Worm (Caenorhabditis elegans): ENCODE measurements around the gene T01H3.5.
A peak's percentile ranks its signal among the peaks of the same experiment; 100 is the strongest.

The T01H3.5 gene

ce11 chrII:7838661-7839060 lies 40.8 kb upstream of the T01H3.5 start (continued):
- no peak for TF ChIP-seq unc-30 (tag; optimal IDR thresholded peaks at IDR 0.05)
- TF ChIP-seq elt-3 (tag; optimal IDR thresholded peaks at IDR 0.05): no peak
- peak; percentile 3 for TF ChIP-seq swsn-7 (tag; optimal IDR thresholded peaks at IDR 0.05)
- peak in 1 of 3 experiments; percentile 28 for TF ChIP-seq ceh-82 (tag; optimal IDR thresholded peaks at IDR 0.05)
- peak; percentile 83 for TF ChIP-seq lin-14 (GFP tag; optimal IDR thresholded peaks at IDR 0.05)
- TF ChIP-seq nhr-28 (tag; optimal IDR thresholded peaks at IDR 0.05): no peak

- TF ChIP-seq blmp-1 (tag; optimal IDR thresholded peaks at IDR 0.05) (peak; percentile 90), zip-4 (GFP tag; optimal IDR thresholded peaks at IDR 0.05) (no peak), C16A3.4 (tag; optimal IDR thresholded peaks at IDR 0.05) (no peak), Y116A8C.19 (tag; optimal IDR thresholded peaks at IDR 0.05; ENCODE audit: borderline replicate concordance) (no peak), rnt-1 (tag; optimal IDR thresholded peaks at IDR 0.05) (peak; percentile 15), nhr-71 (tag; optimal IDR thresholded peaks at IDR 0.05) (no peak), lin-35 (GFP tag; optimal IDR thresholded peaks at IDR 0.05) (peak in 1 of 2 experiments; percentile 8), lin-14 (GFP tag; optimal IDR thresholded peaks at IDR 0.05) (peak; percentile 47)
Measured at ce11 chrII:7839703-7840102, 39.7 kb upstream of the T01H3.5 start.

- peak; percentile 61 for TF ChIP-seq nhr-85 (tag)
- no peak for TF ChIP-seq fos-1 (tag; optimal IDR thresholded peaks at IDR 0.05)
- no peak for TF ChIP-seq grh-1 (GFP tag; IDR thresholded peaks at IDR 0.05)
- no peak for TF ChIP-seq lsy-2 (tag; optimal IDR thresholded peaks at IDR 0.05)
Measured at ce11 chrII:7842053-7842452, 37.4 kb upstream of the T01H3.5 start, which contains the start of gene klp-3. klp-3 (plus strand) TSS chrII:7842353.

- peak in 1 of 2 experiments; percentile 10 for TF ChIP-seq efl-1 (optimal IDR thresholded peaks at IDR 0.05)
- TF ChIP-seq efl-1 (GFP tag; optimal IDR thresholded peaks at IDR 0.05 in 1 of 2): no peak
- no peak for TF ChIP-seq C04F5.9 (tag; optimal IDR thresholded peaks at IDR 0.05)
- TF ChIP-seq ces-1 (GFP tag; optimal IDR thresholded peaks at IDR 0.05): no peak
- no peak for TF ChIP-seq ets-5 (GFP tag; IDR thresholded peaks at IDR 0.05)
- TF ChIP-seq nhr-77 (tag; optimal IDR thresholded peaks at IDR 0.05): peak; percentile 7
- TF ChIP-seq lin-14 (GFP tag; optimal IDR thresholded peaks at IDR 0.05): peak; percentile 14
- TF ChIP-seq unc-86 (tag; optimal IDR thresholded peaks at IDR 0.05): no peak
- TF ChIP-seq nhr-28 (tag; optimal IDR thresholded peaks at IDR 0.05): no peak
- no peak for TF ChIP-seq hlh-17 (GFP tag; optimal IDR thresholded peaks at IDR 0.05; ENCODE audit: borderline replicate concordance)
- TF ChIP-seq irx-1 (tag; optimal IDR thresholded peaks at IDR 0.05): no peak
- TF ChIP-seq zip-4 (GFP tag; optimal IDR thresholded peaks at IDR 0.05): no peak
- TF ChIP-seq dpl-1 (GFP tag; optimal IDR thresholded peaks at IDR 0.05): peak in 1 of 3 experiments; percentile 18
- TF ChIP-seq lsy-2 (tag; optimal IDR thresholded peaks at IDR 0.05): peak in 1 of 2 experiments; percentile 32
- no peak for TF ChIP-seq ceh-90 (tag; optimal IDR thresholded peaks at IDR 0.05)
Measured at ce11 chrII:7845571-7846236, 33.7 kb upstream of the T01H3.5 start, which contains the start of gene T09A5.4. T09A5.4 (plus strand) TSS chrII:7846186.

ce11 chrII:7849697-7850096 lies 29.7 kb upstream of the T01H3.5 start, which contains the start of gene acr-7:
acr-7 (minus strand) TSS chrII:7849797.
- TF ChIP-seq ces-1 (GFP tag; optimal IDR thresholded peaks at IDR 0.05) (no peak), ama-1 (optimal IDR thresholded peaks at IDR 0.05) (no peak), nhr-85 (tag) (no peak), dsc-1 (tag; optimal IDR thresholded peaks at IDR 0.05) (no peak), lsy-2 (tag; optimal IDR thresholded peaks at IDR 0.05) (no peak), nhr-20 (tag; optimal IDR thresholded peaks at IDR 0.05) (no peak)

- TF ChIP-seq rnt-1 (tag; optimal IDR thresholded peaks at IDR 0.05): peak; percentile 28
- TF ChIP-seq ceh-8 (GFP tag; optimal IDR thresholded peaks at IDR 0.05): no peak
- no peak for TF ChIP-seq nhr-47 (tag; optimal IDR thresholded peaks at IDR 0.05)
- no peak for TF ChIP-seq nhr-90 (tag; optimal IDR thresholded peaks at IDR 0.05; ENCODE audit: poor library complexity)
- no peak for TF ChIP-seq nhr-71 (tag; optimal IDR thresholded peaks at IDR 0.05)
- TF ChIP-seq alr-1 (tag; optimal IDR thresholded peaks at IDR 0.05; ENCODE audit: borderline replicate concordance): no peak
- no peak for TF ChIP-seq aha-1 (tag; optimal IDR thresholded peaks at IDR 0.05)
- no peak for TF ChIP-seq tlp-1 (tag; optimal IDR thresholded peaks at IDR 0.05)
- no peak for TF ChIP-seq snpc-4 (tag; optimal IDR thresholded peaks at IDR 0.05)
- no peak for TF ChIP-seq ztf-11 (tag; optimal IDR thresholded peaks at IDR 0.05)
- TF ChIP-seq zip-4 (GFP tag; optimal IDR thresholded peaks at IDR 0.05): no peak
- TF ChIP-seq lin-14 (GFP tag; optimal IDR thresholded peaks at IDR 0.05): peak; percentile 59
- no peak for TF ChIP-seq Y116A8C.19 (tag; optimal IDR thresholded peaks at IDR 0.05; ENCODE audit: borderline replicate concordance)
- TF ChIP-seq ets-5 (GFP tag; IDR thresholded peaks at IDR 0.05): no peak
- TF ChIP-seq hlh-17 (GFP tag; optimal IDR thresholded peaks at IDR 0.05; ENCODE audit: borderline replicate concordance): no peak
- TF ChIP-seq lsy-2 (tag; optimal IDR thresholded peaks at IDR 0.05): peak in 1 of 2 experiments; percentile 24
- TF ChIP-seq xbp-1 (tag; optimal IDR thresholded peaks at IDR 0.05): no peak
- no peak for TF ChIP-seq dpl-1 (GFP tag; optimal IDR thresholded peaks at IDR 0.05)
- no peak for TF ChIP-seq fos-1 (tag; optimal IDR thresholded peaks at IDR 0.05)
Measured at ce11 chrII:7850575-7850974, 28.8 kb upstream of the T01H3.5 start.

Data from whole organism, L1 larva.